Worm (Caenorhabditis elegans) whole organism, early embryonic: Measurements from ENCODE around the gene faah-1.

Experiments
- B0310.2 ChIP-seq: sonication (generic microtip); optimal IDR thresholded peaks from 2 replicates; lab custom pipeline; 2016; ENCODE audit warnings: mild to moderate bottlenecking, missing genetic modification characterization, missing compliant biosample characterization
- ama-1 ChIP-seq: fragments of 150-350 bp; optimal IDR thresholded peaks from 2 replicates; lab custom pipeline; 2014
- ceh-36 ChIP-seq: sonication (generic microtip); optimal IDR thresholded peaks from 2 replicates; lab custom pipeline; 2016; ENCODE audit warnings: missing genetic modification characterization, inconsistent platforms, missing compliant biosample characterization
- flt-1 ChIP-seq: fragments of 200-800 bp; sonication (Bioruptor generic); IDR thresholded peaks from 2 replicates; pipeline ENCODE4 v1.3.6; 2022; ENCODE audit warnings: missing genetic modification characterization, missing compliant biosample characterization
- hmg-4 ChIP-seq: fragments of 200-800 bp; sonication (Bioruptor generic); optimal IDR thresholded peaks from 2 replicates; lab custom pipeline; 2018; ENCODE audit warnings: mild to moderate bottlenecking, missing genetic modification characterization, missing compliant biosample characterization
- pes-1 ChIP-seq: fragments of 200-800 bp; sonication (Bioruptor generic); IDR thresholded peaks from 2 replicates; pipeline ENCODE4 v1.3.6; 2022; ENCODE audit warnings: missing genetic modification reagents, missing genetic modification characterization, missing compliant biosample characterization
- scrt-1 ChIP-seq: fragments of 200-800 bp; sonication (Bioruptor generic); IDR thresholded peaks from 2 replicates; pipeline ENCODE4 v1.3.6; 2022; ENCODE audit warnings: missing genetic modification characterization, missing compliant biosample characterization
- sea-1 ChIP-seq: fragments of 200-800 bp; sonication (Bioruptor generic); conservative IDR thresholded peaks from 2 replicates; pipeline ENCODE4 v1.3.6; 2022; ENCODE audit warnings: missing genetic modification characterization, missing compliant biosample characterization

DNA sequence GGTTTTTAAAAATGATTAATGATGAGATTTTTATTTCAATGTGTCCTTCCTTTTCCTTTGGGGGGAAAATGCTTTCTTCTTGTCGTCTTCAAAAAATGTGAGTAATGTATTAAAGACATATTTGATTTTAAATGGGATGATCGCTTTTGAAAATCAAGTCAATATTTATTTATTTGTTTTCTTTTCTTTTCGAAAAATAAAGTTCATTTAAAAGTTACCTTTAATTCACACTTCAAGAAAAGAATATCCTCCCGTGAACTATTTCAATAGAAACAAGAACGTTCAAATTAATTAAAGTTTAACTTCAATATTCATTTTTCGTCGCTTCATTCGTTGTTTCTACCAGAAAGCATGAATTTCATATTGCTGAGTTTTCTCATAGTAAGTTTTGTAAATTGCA lies 43.7 kb upstream of the faah-1 start, which contains the start of gene irld-8:
- TF ChIP-seq B0310.2 (no peak), flt-1 (no peak), ceh-36 (tag; lab: Kevin White, UChicago) (no peak), sea-1 (GFP tag; lab: Robert Waterston, UW) (no peak), scrt-1 (no peak), pes-1 (GFP tag; lab: Robert Waterston, UW) (no peak), ama-1 (lab: Kevin White, UChicago) (no peak), hmg-4 (GFP tag; lab: Kevin White, UChicago) (no peak)
